Worm (Caenorhabditis elegans) whole organism, L4/young adult: ENCODE measurements around the gene ags-3.

Source experiments
- W03F9.2 ChIP-seq: fragments of 150-350 bp; optimal IDR thresholded peaks from 2 replicates; lab custom pipeline; 2014; ENCODE audit warnings: missing biosample characterization, missing genetic modification characterization
- dao-5 ChIP-seq: sonication (generic microtip); optimal IDR thresholded peaks from 2 replicates; lab custom pipeline; 2016; ENCODE audit warnings: missing genotype, missing genetic modification characterization, moderate library complexity, missing compliant biosample characterization
- him-1 ChIP-seq: sonication (generic microtip); optimal IDR thresholded peaks from 2 replicates; lab custom pipeline; 2016; ENCODE audit warnings: missing genotype, missing genetic modification reagents, missing genetic modification characterization, missing compliant biosample characterization

ce11 chrX:5262033-5262432 lies 41.4 kb downstream of the ags-3 start:
- no peak for TF ChIP-seq W03F9.2 (tag; lab: Kevin White, UChicago)
- TF ChIP-seq dao-5 (tag; lab: Kevin White, UChicago): no peak
- TF ChIP-seq him-1: no peak
